Worm (Caenorhabditis elegans) whole organism, L1 larva: ENCODE measurements around the gene E04D5.4.

Source experiments
- F16B12.6 ChIP-seq: fragments of 150-350 bp; optimal IDR thresholded peaks from 2 replicates; lab custom pipeline; 2014; ENCODE audit warnings: missing biosample characterization, missing genetic modification characterization
- ama-1 ChIP-seq: fragments of 150-350 bp; optimal IDR thresholded peaks from 2 replicates; lab custom pipeline; 2014
- ceh-88 ChIP-seq: fragments of 200-800 bp; sonication (Bioruptor generic); IDR thresholded peaks from 2 replicates; pipeline ENCODE4 v1.3.6; 2022; ENCODE audit warnings: missing genetic modification characterization, missing compliant biosample characterization
- nhr-77 ChIP-seq: fragments of 150-350 bp; optimal IDR thresholded peaks from 2 replicates; lab custom pipeline; 2014; ENCODE audit warnings: missing biosample characterization, missing genetic modification characterization
- pqm-1 ChIP-seq: sonication (generic microtip); optimal IDR thresholded peaks from 3 replicates; lab custom pipeline; 2017; ENCODE audit warnings: missing biosample characterization, missing genetic modification characterization
- skn-1 ChIP-seq: fragments of 150-350 bp; optimal IDR thresholded peaks from 2 replicates; lab custom pipeline; 2014; ENCODE audit warnings: missing biosample characterization, missing genetic modification characterization
- unc-130 ChIP-seq: fragments of 150-350 bp; optimal IDR thresholded peaks from 2 replicates; lab custom pipeline; 2017; ENCODE audit warnings: missing biosample characterization, missing genetic modification characterization, inconsistent platforms
- unc-86 ChIP-seq: sonication (generic microtip); optimal IDR thresholded peaks from 2 replicates; lab custom pipeline; 2016; ENCODE audit warnings: missing genetic modification characterization, missing compliant biosample characterization

ce11 chrII:10470159-10470558, 30.1 kb downstream of the E04D5.4 start, which contains the start of gene clec-143:
- TF ChIP-seq nhr-77 (tag; lab: Kevin White, UChicago): no peak
- no peak for TF ChIP-seq ama-1
- no peak for TF ChIP-seq skn-1
- TF ChIP-seq F16B12.6 (tag; lab: Kevin White, UChicago): no peak
- no peak for TF ChIP-seq pqm-1
- TF ChIP-seq unc-86: no peak
- TF ChIP-seq unc-130 (tag; lab: Kevin White, UChicago): no peak
- TF ChIP-seq ceh-88 (GFP tag; lab: Robert Waterston, UW): no peak
